Worm (Caenorhabditis elegans): ENCODE results near the gene Y116A8C.465.
A peak's percentile ranks its signal among the peaks of the same experiment; 100 is the strongest.

The Y116A8C.465 gene

DNA sequence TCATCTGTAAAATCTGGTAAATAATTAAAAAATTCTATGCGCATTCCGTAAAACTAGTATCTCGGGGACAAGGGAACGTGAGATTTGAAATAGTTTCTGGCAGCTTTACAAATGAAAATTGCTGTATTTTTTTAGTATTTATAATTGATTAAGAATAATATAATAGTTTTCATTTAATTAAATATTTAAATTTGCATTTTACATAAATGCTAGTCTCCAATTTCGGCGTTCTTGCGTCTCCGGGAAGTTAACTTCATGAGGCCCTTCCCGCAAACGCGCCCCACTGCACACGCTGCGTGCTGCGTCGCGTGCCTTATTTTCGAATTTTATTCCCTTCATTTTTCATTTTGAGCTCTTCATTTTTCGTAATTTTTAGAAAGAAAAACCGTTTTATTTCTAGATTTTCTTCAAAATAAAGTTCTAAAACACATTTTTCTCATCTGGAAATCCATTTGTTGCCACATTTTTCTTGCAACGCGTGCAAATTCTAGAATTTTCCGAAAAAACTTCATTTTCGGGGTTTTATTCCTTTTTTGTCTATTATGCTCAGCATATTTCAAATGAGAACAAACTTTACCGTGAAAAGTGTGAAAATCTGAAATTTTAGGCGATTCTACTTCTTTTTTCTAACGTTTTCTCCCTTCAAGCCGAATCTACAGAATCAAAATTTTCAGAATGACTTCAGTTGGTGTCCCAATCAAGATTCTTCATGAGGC lies 22.5 kb downstream of the Y116A8C.465 start, which contains the start of the genes snx-13 and snr-1 (continued):
- TF ChIP-seq fkh-10 (GFP tag; optimal IDR thresholded peaks at IDR 0.05) (peak; percentile 86), daf-12 (tag; optimal IDR thresholded peaks at IDR 0.05) (no peak), zfp-3 (GFP tag; conservative IDR thresholded peaks at IDR 0.05) (no peak), egl-43 (GFP tag; IDR thresholded peaks at IDR 0.05) (no peak), nhr-76 (tag; optimal IDR thresholded peaks at IDR 0.05) (no peak), ctbp-1 (GFP tag; IDR thresholded peaks at IDR 0.05) (no peak; the same call in 1 of the 2 replicates), dpl-1 (GFP tag; optimal IDR thresholded peaks at IDR 0.05) (peak; percentile 69), mep-1 (tag; optimal IDR thresholded peaks at IDR 0.05) (peak; percentile 82), aha-1 (tag) (peak; percentile 97), set-16 (GFP tag; IDR thresholded peaks at IDR 0.05) (0 out of 2 replicates have a peak, but pooled peaks have one; percentile 13), saeg-2 (GFP tag; IDR thresholded peaks at IDR 0.05) (no peak), F49E8.2 (tag; optimal IDR thresholded peaks at IDR 0.05; ENCODE audit: borderline replicate concordance) (peak; percentile 3), F10B5.3 (tag; optimal IDR thresholded peaks at IDR 0.05) (no peak), lsy-2 (tag; optimal IDR thresholded peaks at IDR 0.05) (peak; percentile 35 to 82), T20F7.1 (GFP tag; optimal IDR thresholded peaks at IDR 0.05) (peak; percentile 78), dmd-6 (GFP tag; IDR thresholded peaks at IDR 0.05) (peak; percentile 49), ZK546.5 (tag; optimal IDR thresholded peaks at IDR 0.05) (no peak), egl-27 (tag; optimal IDR thresholded peaks at IDR 0.05) (no peak), mes-2 (tag; optimal IDR thresholded peaks at IDR 0.05; ENCODE audit: poor library complexity, severe bottlenecking) (peak; percentile 96), arid-1 (GFP tag; conservative IDR thresholded peaks at IDR 0.05) (peak; percentile 61; the same call in 1 of the 2 replicates), aly-2 (tag; optimal IDR thresholded peaks at IDR 0.05) (no peak), zip-11 (GFP tag; IDR thresholded peaks at IDR 0.05) (no peak), mxl-2 (GFP tag; conservative IDR thresholded peaks at IDR 0.05) (no peak), ztf-11 (tag; optimal IDR thresholded peaks at IDR 0.05) (no peak), lir-3 (tag; optimal IDR thresholded peaks at IDR 0.05) (peak; percentile 58), ZK337.2 (GFP tag; IDR thresholded peaks at IDR 0.05) (peak; percentile 74; the same call in 1 of the 2 replicates), zfp-2 (tag; optimal IDR thresholded peaks at IDR 0.05) (peak; percentile 62), lim-7 (GFP tag; IDR thresholded peaks at IDR 0.05) (no peak), hif-1 (tag; optimal IDR thresholded peaks at IDR 0.05) (peak in 1 of 2 experiments; percentile 95), hlh-30 (tag; optimal IDR thresholded peaks at IDR 0.05; ENCODE audit: insufficient read depth) (peak; percentile 64), tag-97 (GFP tag; IDR thresholded peaks at IDR 0.05) (no peak), attf-4 (tag; optimal IDR thresholded peaks at IDR 0.05) (no peak), ces-1 (GFP tag; optimal IDR thresholded peaks at IDR 0.05) (no peak), zag-1 (tag; optimal IDR thresholded peaks at IDR 0.05) (no peak), madf-5 (GFP tag; IDR thresholded peaks at IDR 0.05) (0 out of 4 replicates have a peak, but pooled peaks of 1 of the 2 experiments have one; percentile 62), mdl-1 (tag; optimal IDR thresholded peaks at IDR 0.05) (peak in 1 of 2 experiments; percentile 65), madf-9 (GFP tag; conservative IDR thresholded peaks at IDR 0.05) (peak; percentile 76; the same call in 1 of the 2 replicates), F44E2.7 (GFP tag; IDR thresholded peaks at IDR 0.05) (no peak), lin-13 (GFP tag; optimal IDR thresholded peaks at IDR 0.05) (peak; percentile 50), R02D3.7 (tag; optimal IDR thresholded peaks at IDR 0.05) (no peak), php-3 (GFP tag; IDR thresholded peaks at IDR 0.05) (no peak), dmd-9 (GFP tag; IDR thresholded peaks at IDR 0.05) (peak; percentile 80), daf-19 (GFP tag; conservative IDR thresholded peaks at IDR 0.05) (no peak), spr-1 (tag; optimal IDR thresholded peaks at IDR 0.05) (peak; percentile 40), unc-62 (GFP tag; optimal IDR thresholded peaks at IDR 0.05 in 1 of 2) (no peak), unc-62 (tag; optimal IDR thresholded peaks at IDR 0.05) (no peak), spr-3 (GFP tag; optimal IDR thresholded peaks at IDR 0.05) (no peak), hmg-1.1 (GFP tag; IDR thresholded peaks at IDR 0.05) (peak; percentile 75), ceh-32 (tag; optimal IDR thresholded peaks at IDR 0.05; ENCODE audit: poor library complexity) (no peak), skn-1 (tag; optimal IDR thresholded peaks at IDR 0.05) (no peak)
